Worm (Caenorhabditis elegans) whole organism, L1 larva: Measurements from ENCODE around the gene C05B5.5.

Experiments used
- ceh-82 ChIP-seq, 3 experiments: fragments of 150-350 bp in 1 of 3; sonication (generic microtip) in 2 of 3; optimal IDR thresholded peaks; 2 replicates each; lab custom pipeline; 2014 to 2017; ENCODE audit warnings: missing biosample characterization in 3 of 3, missing genetic modification characterization in 3 of 3
- isw-1 ChIP-seq: fragments of 200-800 bp; sonication (Bioruptor generic); IDR thresholded peaks from 2 replicates; pipeline ENCODE4 v1.3.6; 2022; ENCODE audit warnings: missing genetic modification characterization, missing compliant biosample characterization
- pag-3 ChIP-seq: sonication (generic microtip); optimal IDR thresholded peaks from 2 replicates; lab custom pipeline; 2017; ENCODE audit warnings: missing genetic modification characterization, mild to moderate bottlenecking, missing compliant biosample characterization, antibody characterized with exemption, borderline replicate concordance; ENCODE audit not compliant: insufficient read depth
- rnt-1 ChIP-seq: sonication (generic microtip); optimal IDR thresholded peaks from 2 replicates; lab custom pipeline; 2016; ENCODE audit warnings: mild to moderate bottlenecking, missing genetic modification characterization, moderate library complexity, missing compliant biosample characterization
- unc-98 ChIP-seq: fragments of 200-800 bp; sonication (Bioruptor generic); IDR thresholded peaks from 2 replicates; pipeline ENCODE4 v1.3.6; 2022; ENCODE audit warnings: missing genetic modification characterization, missing compliant biosample characterization

DNA sequence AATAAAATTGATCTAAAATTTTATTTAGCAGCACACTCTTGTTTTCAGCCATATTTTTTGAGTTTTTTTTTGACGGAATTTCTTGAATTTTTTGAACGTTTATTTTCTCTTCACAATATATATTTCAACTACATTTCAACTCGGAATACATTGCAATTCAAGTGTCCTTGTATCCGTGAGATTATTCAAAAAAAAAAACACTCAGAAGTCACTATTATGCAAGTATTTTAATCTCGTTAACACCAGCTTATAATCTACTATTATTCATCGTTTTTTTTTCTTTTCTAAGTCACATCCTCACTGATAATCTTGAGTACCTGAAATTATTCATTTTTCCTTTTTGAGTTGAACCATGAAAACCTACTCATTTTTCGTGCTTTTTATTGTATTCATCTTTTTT lies 22.3 kb downstream of the C05B5.5 start, which contains the start of gene ins-21:
- no peak for TF ChIP-seq unc-98 (GFP tag; lab: Robert Waterston, UW)
- TF ChIP-seq rnt-1 (tag; lab: Kevin White, UChicago), result no peak
- TF ChIP-seq ceh-82 (tag; optimal IDR thresholded peaks at IDR 0.05; lab: Kevin White, UChicago), result no peak
- no peak for TF ChIP-seq isw-1 (GFP tag; lab: Robert Waterston, UW)
- no peak for TF ChIP-seq pag-3 (tag; lab: Kevin White, UChicago)
